Worm (Caenorhabditis elegans) whole organism, mixed stage, embryonic: ENCODE data around the gene sec-61.B.
A peak's percentile ranks its signal among the peaks of the same experiment; 100 is the strongest.

Source experiments
- M03D4.4 ChIP-seq: sonication (generic microtip); optimal IDR thresholded peaks from 2 replicates; lab custom pipeline; 2017; ENCODE audit warnings: mild to moderate bottlenecking, missing genetic modification characterization, missing compliant biosample characterization
- bed-3 ChIP-seq: fragments of 200-800 bp; sonication (Bioruptor generic); optimal IDR thresholded peaks from 3 replicates; lab custom pipeline; 2018; ENCODE audit warnings: mild to moderate bottlenecking, missing genetic modification characterization, moderate library complexity, missing compliant biosample characterization
- ceh-39 ChIP-seq: fragments of 150-350 bp; optimal IDR thresholded peaks from 2 replicates; lab custom pipeline; 2014; ENCODE audit warnings: missing biosample characterization, missing genetic modification characterization
- ceh-43 ChIP-seq: fragments of 200-800 bp; sonication (Bioruptor generic); optimal IDR thresholded peaks from 2 replicates; lab custom pipeline; 2018; ENCODE audit warnings: mild to moderate bottlenecking, missing genetic modification characterization, moderate library complexity, missing compliant biosample characterization
- ceh-83 ChIP-seq: fragments of 200-800 bp; sonication (Bioruptor generic); optimal IDR thresholded peaks from 2 replicates; lab custom pipeline; 2018; ENCODE audit warnings: mild to moderate bottlenecking, missing genetic modification characterization, missing compliant biosample characterization
- ces-1 ChIP-seq: fragments of 150-350 bp; optimal IDR thresholded peaks from 2 replicates; lab custom pipeline; 2014; ENCODE audit warnings: missing biosample characterization, missing genetic modification reagents, missing genetic modification characterization
- cnd-1 ChIP-seq: fragments of 200-800 bp; sonication (Bioruptor generic); optimal IDR thresholded peaks from 2 replicates; lab custom pipeline; 2018; ENCODE audit warnings: mild to moderate bottlenecking, missing genetic modification characterization, missing compliant biosample characterization
- drap-1 ChIP-seq: fragments of 200-800 bp; sonication (Bioruptor generic); optimal IDR thresholded peaks from 3 replicates; lab custom pipeline; 2018; ENCODE audit warnings: mild to moderate bottlenecking, missing genetic modification characterization, missing compliant biosample characterization
- elt-1 ChIP-seq: sonication (generic microtip); optimal IDR thresholded peaks from 2 replicates; lab custom pipeline; 2017; ENCODE audit warnings: missing genetic modification characterization, mild to moderate bottlenecking, missing compliant biosample characterization, antibody characterized with exemption, moderate library complexity, borderline replicate concordance; ENCODE audit not compliant: insufficient read depth
- elt-3 ChIP-seq: fragments of 150-350 bp; optimal IDR thresholded peaks from 2 replicates; lab custom pipeline; 2014; ENCODE audit warnings: missing biosample characterization, missing genetic modification characterization
- flh-1 ChIP-seq: fragments of 200-800 bp; sonication (Bioruptor generic); optimal IDR thresholded peaks from 2 replicates; lab custom pipeline; 2018; ENCODE audit warnings: mild to moderate bottlenecking, missing genetic modification characterization, moderate library complexity, missing compliant biosample characterization
- ham-2 ChIP-seq: fragments of 200-800 bp; sonication (Bioruptor generic); optimal IDR thresholded peaks from 2 replicates; lab custom pipeline; 2018; ENCODE audit warnings: mild to moderate bottlenecking, missing genetic modification characterization, missing compliant biosample characterization
- hlh-1 ChIP-seq: fragments of 150-350 bp; optimal IDR thresholded peaks from 2 replicates; lab custom pipeline; 2014; ENCODE audit warnings: missing biosample characterization, missing genetic modification reagents, missing genetic modification characterization
- lin-13 ChIP-seq: fragments of 150-350 bp; optimal IDR thresholded peaks from 2 replicates; lab custom pipeline; 2014; ENCODE audit warnings: missing biosample characterization, missing genetic modification characterization
- lin-32 ChIP-seq: fragments of 200-800 bp; sonication (Bioruptor generic); optimal IDR thresholded peaks from 2 replicates; lab custom pipeline; 2018; ENCODE audit warnings: mild to moderate bottlenecking, missing genetic modification characterization, missing compliant biosample characterization
- lsy-2 ChIP-seq: fragments of 150-350 bp; optimal IDR thresholded peaks from 2 replicates; lab custom pipeline; 2014; ENCODE audit warnings: missing biosample characterization, missing genetic modification characterization
- mab-5 ChIP-seq: fragments of 150-350 bp; optimal IDR thresholded peaks from 2 replicates; lab custom pipeline; 2014; ENCODE audit warnings: missing biosample characterization, missing genetic modification characterization
- mep-1 ChIP-seq: fragments of 150-350 bp; optimal IDR thresholded peaks from 2 replicates; lab custom pipeline; 2017; ENCODE audit warnings: missing biosample characterization, missing genetic modification reagents, missing genetic modification characterization, inconsistent platforms
- mls-2 ChIP-seq: sonication (generic microtip); optimal IDR thresholded peaks from 2 replicates; lab custom pipeline; 2016; ENCODE audit warnings: mild to moderate bottlenecking, missing genetic modification characterization, moderate library complexity, missing compliant biosample characterization
- nhr-12 ChIP-seq: fragments of 150-350 bp; optimal IDR thresholded peaks from 2 replicates; lab custom pipeline; 2014; ENCODE audit warnings: missing biosample characterization, missing genetic modification characterization
- nhr-2 ChIP-seq: fragments of 150-350 bp; optimal IDR thresholded peaks from 2 replicates; lab custom pipeline; 2014; ENCODE audit warnings: missing biosample characterization, missing genetic modification characterization
- nhr-28 ChIP-seq: fragments of 150-350 bp; optimal IDR thresholded peaks from 2 replicates; lab custom pipeline; 2014; ENCODE audit warnings: missing biosample characterization, missing genetic modification characterization
- pha-4 ChIP-seq: fragments of 150-350 bp; optimal IDR thresholded peaks from 2 replicates; lab custom pipeline; 2018; ENCODE audit warnings: missing biosample characterization, missing genetic modification reagents, missing genetic modification characterization
- sem-2 ChIP-seq: fragments of 200-800 bp; sonication (Bioruptor generic); optimal IDR thresholded peaks from 2 replicates; lab custom pipeline; 2018; ENCODE audit warnings: mild to moderate bottlenecking, missing genetic modification characterization, missing compliant biosample characterization
- snpc-4 ChIP-seq: fragments of 150-350 bp; optimal IDR thresholded peaks from 2 replicates; lab custom pipeline; 2014; ENCODE audit warnings: missing biosample characterization, missing genetic modification characterization
- tbx-8 ChIP-seq: fragments of 200-800 bp; sonication (Bioruptor generic); optimal IDR thresholded peaks from 2 replicates; lab custom pipeline; 2018; ENCODE audit warnings: mild to moderate bottlenecking, missing genetic modification characterization, moderate library complexity, missing compliant biosample characterization
- unc-120 ChIP-seq: sonication (generic microtip); optimal IDR thresholded peaks from 2 replicates; lab custom pipeline; 2017; ENCODE audit warnings: missing genetic modification characterization, missing compliant biosample characterization; ENCODE audit not compliant: poor library complexity, severe bottlenecking
- unc-62 ChIP-seq: fragments of 150-350 bp; optimal IDR thresholded peaks from 2 replicates; lab custom pipeline; 2014; ENCODE audit warnings: missing biosample characterization, missing genetic modification reagents, missing genetic modification characterization
- zip-8 ChIP-seq: fragments of 150-350 bp; optimal IDR thresholded peaks from 2 replicates; lab custom pipeline; 2014; ENCODE audit warnings: missing biosample characterization, missing genetic modification characterization
- ztf-11 ChIP-seq: fragments of 150-350 bp; optimal IDR thresholded peaks from 2 replicates; lab custom pipeline; 2014; ENCODE audit warnings: missing biosample characterization, missing genetic modification characterization

The sec-61.B gene

ce11 chrIV:2408437-2408836 is 20.0 kb upstream of the sec-61.B start (continued):
- TF ChIP-seq nhr-12 (peak; percentile 46), drap-1 (peak; percentile 95), elt-3 (no peak), ceh-39 (tag; lab: Kevin White, UChicago) (peak; percentile 34), ceh-83 (GFP tag; lab: Kevin White, UChicago) (peak; percentile 95)

ce11 chrIV:2407704-2408103 is 19.2 kb upstream of the sec-61.B start:
- TF ChIP-seq zip-8, result no peak
- TF ChIP-seq lin-13 (tag; lab: Kevin White, UChicago), result no peak
- TF ChIP-seq flh-1 (GFP tag; lab: Kevin White, UChicago), result no peak
- TF ChIP-seq nhr-28, result no peak
- TF ChIP-seq ces-1 (GFP tag; lab: Kevin White, UChicago), result no peak
- no peak for TF ChIP-seq mep-1 (tag; lab: Kevin White, UChicago)
- TF ChIP-seq ham-2, result no peak
- TF ChIP-seq M03D4.4 (tag; lab: Kevin White, UChicago), result no peak
- no peak for TF ChIP-seq nhr-12
- no peak for TF ChIP-seq unc-62
- no peak for TF ChIP-seq elt-3
- TF ChIP-seq snpc-4, result no peak
- TF ChIP-seq, all 35 proteins: peak for 0

- TF ChIP-seq sem-2 (GFP tag; lab: Kevin White, UChicago) (no peak), nhr-2 (tag; lab: Kevin White, UChicago) (no peak), lsy-2 (tag; lab: Kevin White, UChicago) (no peak), unc-120 (no peak), M03D4.4 (tag; lab: Kevin White, UChicago) (no peak), unc-62 (no peak), ceh-43 (GFP tag; lab: Kevin White, UChicago) (no peak), elt-1 (tag; lab: Kevin White, UChicago) (no peak), lin-32 (GFP tag; lab: Kevin White, UChicago) (no peak), ceh-39 (tag; lab: Kevin White, UChicago) (no peak), ham-2 (no peak), nhr-28 (no peak), pha-4 (no peak), tbx-8 (GFP tag; lab: Kevin White, UChicago) (no peak)
Observed at ce11 chrIV:2403374-2403773, 14.9 kb upstream of the sec-61.B start.

ce11 chrIV:2400651-2401050 is 12.2 kb upstream of the sec-61.B start:
- TF ChIP-seq M03D4.4 (tag; lab: Kevin White, UChicago) (no peak), unc-120 (no peak), elt-1 (tag; lab: Kevin White, UChicago) (no peak), lsy-2 (tag; lab: Kevin White, UChicago) (no peak), lin-32 (GFP tag; lab: Kevin White, UChicago) (no peak), cnd-1 (tag; lab: Kevin White, UChicago) (no peak), flh-1 (GFP tag; lab: Kevin White, UChicago) (no peak), ces-1 (GFP tag; lab: Kevin White, UChicago) (no peak), ztf-11 (tag; lab: Kevin White, UChicago) (no peak), zip-8 (no peak), hlh-1 (tag; lab: Kevin White, UChicago) (no peak), snpc-4 (no peak), tbx-8 (GFP tag; lab: Kevin White, UChicago) (no peak), sem-2 (GFP tag; lab: Kevin White, UChicago) (no peak), nhr-12 (no peak), ceh-43 (GFP tag; lab: Kevin White, UChicago) (no peak)

ce11 chrIV:2399420-2399819 is 10.9 kb upstream of the sec-61.B start, which contains the start of gene Y38F2AR.10:
Y38F2AR.10 (minus strand) TSS chrIV:2399520.
- no peak for TF ChIP-seq snpc-4
- no peak for TF ChIP-seq lin-32 (GFP tag; lab: Kevin White, UChicago)
- TF ChIP-seq nhr-2 (tag; lab: Kevin White, UChicago), result no peak
- no peak for TF ChIP-seq mab-5 (tag; lab: Kevin White, UChicago)
- no peak for TF ChIP-seq drap-1
- no peak for TF ChIP-seq mls-2
- TF ChIP-seq unc-62, result no peak
- TF ChIP-seq lin-13 (tag; lab: Kevin White, UChicago), result no peak
- TF ChIP-seq elt-1 (tag; lab: Kevin White, UChicago), result no peak
- no peak for TF ChIP-seq mep-1 (tag; lab: Kevin White, UChicago)
- no peak for TF ChIP-seq ham-2
- no peak for TF ChIP-seq M03D4.4 (tag; lab: Kevin White, UChicago)
- TF ChIP-seq bed-3 (GFP tag; lab: Kevin White, UChicago), result no peak
- TF ChIP-seq sem-2 (GFP tag; lab: Kevin White, UChicago), result no peak
- no peak for TF ChIP-seq nhr-12
